Worm (Caenorhabditis elegans) whole organism, L1 larva: ENCODE results near the gene C10C5.4.

Source experiments
- C34B4.2 ChIP-seq: sonication (generic microtip); optimal IDR thresholded peaks from 2 replicates; lab custom pipeline; 2017; ENCODE audit warnings: mild to moderate bottlenecking, missing genetic modification characterization, missing compliant biosample characterization
- ama-1 ChIP-seq: fragments of 150-350 bp; optimal IDR thresholded peaks from 2 replicates; lab custom pipeline; 2014
- ceh-88 ChIP-seq: fragments of 200-800 bp; sonication (Bioruptor generic); IDR thresholded peaks from 2 replicates; pipeline ENCODE4 v1.3.6; 2022; ENCODE audit warnings: missing genetic modification characterization, missing compliant biosample characterization
- dpl-1 ChIP-seq, 3 experiments: fragments of 150-350 bp in 2 of 3; sonication (generic microtip) in 1 of 3; optimal IDR thresholded peaks; 2 replicates each; lab custom pipeline; 2014 to 2017; ENCODE audit warnings: missing biosample characterization in 3 of 3, missing genetic modification characterization in 3 of 3, missing genetic modification reagents in 3 of 3
- fkh-4 ChIP-seq: sonication (generic microtip); optimal IDR thresholded peaks from 2 replicates; lab custom pipeline; 2016; ENCODE audit warnings: missing compliant biosample characterization, missing genetic modification characterization, borderline replicate concordance
- fos-1 ChIP-seq: fragments of 150-350 bp; optimal IDR thresholded peaks from 2 replicates; lab custom pipeline; 2014; ENCODE audit warnings: missing biosample characterization, missing genetic modification characterization
- lin-13 ChIP-seq: fragments of 150-350 bp; optimal IDR thresholded peaks from 2 replicates; lab custom pipeline; 2014; ENCODE audit warnings: missing biosample characterization, missing genetic modification reagents, missing genetic modification characterization
- lin-35 ChIP-seq, 2 experiments: fragments of 150-350 bp; optimal IDR thresholded peaks; 2 replicates each; lab custom pipeline; 2014; ENCODE audit warnings: missing biosample characterization in 2 of 2, missing genetic modification characterization in 2 of 2, missing genetic modification reagents in 2 of 2
- nhr-84 ChIP-seq: sonication (generic microtip); optimal IDR thresholded peaks from 2 replicates; lab custom pipeline; 2017; ENCODE audit warnings: missing biosample characterization, missing genetic modification characterization
- skn-1 ChIP-seq: fragments of 150-350 bp; optimal IDR thresholded peaks from 2 replicates; lab custom pipeline; 2014; ENCODE audit warnings: missing biosample characterization, missing genetic modification characterization
- unc-62 ChIP-seq: fragments of 150-350 bp; optimal IDR thresholded peaks from 2 replicates; lab custom pipeline; 2014; ENCODE audit warnings: missing biosample characterization, missing genetic modification reagents, missing genetic modification characterization
- ztf-4 ChIP-seq: fragments of 150-350 bp; optimal IDR thresholded peaks from 2 replicates; lab custom pipeline; 2014; ENCODE audit warnings: missing biosample characterization, missing genetic modification characterization

DNA sequence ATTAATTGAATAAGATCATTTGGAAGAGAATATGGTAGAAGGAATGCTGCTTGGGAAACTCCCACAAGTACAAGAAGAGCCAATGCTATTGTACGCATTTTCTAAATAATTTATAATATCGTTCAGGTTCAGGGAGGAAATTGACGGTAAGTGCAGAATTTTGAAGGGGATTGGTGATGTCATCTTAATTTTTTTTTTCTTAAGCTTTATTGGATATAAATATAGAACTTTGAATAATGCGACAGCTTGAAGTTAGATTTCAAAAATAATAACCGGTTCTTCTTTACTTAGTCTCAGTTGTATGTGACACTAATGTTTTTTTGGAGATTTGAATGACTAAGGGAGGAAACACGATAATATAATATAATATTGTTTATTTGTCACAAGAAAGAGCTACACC, 47.6 kb upstream of the C10C5.4 start, which contains the start of gene nspg-7.1:
- TF ChIP-seq fkh-4 (tag; lab: Kevin White, UChicago) (no peak), dpl-1 (GFP tag; optimal IDR thresholded peaks at IDR 0.05; lab: Kevin White, UChicago) (no peak), nhr-84 (tag; lab: Kevin White, UChicago) (no peak), ceh-88 (GFP tag; lab: Robert Waterston, UW) (no peak), ama-1 (no peak), fos-1 (no peak), skn-1 (tag; lab: Kevin White, UChicago) (no peak), lin-13 (GFP tag; lab: Kevin White, UChicago) (no peak), lin-35 (GFP tag; optimal IDR thresholded peaks at IDR 0.05; lab: Kevin White, UChicago) (no peak), C34B4.2 (tag; lab: Kevin White, UChicago) (no peak), ztf-4 (tag; lab: Kevin White, UChicago) (no peak), unc-62 (GFP tag; lab: Kevin White, UChicago) (no peak)
